Worm (Caenorhabditis elegans) whole organism, dauer: ENCODE data around the gene C05C12.6.
"Not testable (repeated sequence)": the region's sequence is repeated elsewhere in the genome, so short reads cannot be mapped to it uniquely, and the experiment has no call there.

Experiments used
- unc-62 ChIP-seq: sonication (generic microtip); optimal IDR thresholded peaks from 2 replicates; lab custom pipeline; 2017; ENCODE audit warnings: missing biosample characterization, missing genetic modification reagents, missing genetic modification characterization

C05C12.6 gene

DNA sequence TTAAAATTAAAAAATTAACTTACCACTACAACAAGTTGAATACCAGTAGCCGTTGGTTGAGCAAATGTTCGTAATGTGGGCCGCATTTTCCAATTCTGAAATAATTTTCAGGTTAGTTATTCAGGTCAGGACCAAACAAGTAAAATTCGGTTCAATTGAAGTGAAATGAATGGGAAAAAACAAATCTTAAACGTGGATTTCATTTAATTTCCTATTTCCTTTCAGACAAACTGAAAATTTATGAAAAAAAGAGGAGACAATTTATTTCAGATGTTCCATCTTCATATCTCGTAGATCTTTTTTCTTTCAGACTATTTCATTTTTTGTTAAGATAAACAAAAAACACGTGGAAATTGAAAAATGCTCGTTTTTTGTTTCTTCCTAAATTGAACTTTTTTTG lies at the start of gene C05C12.6:
Gene C05C12.6, minus strand, starts transcription at position 101 of the 400 bp plus-strand sequence.
- no peak for TF ChIP-seq unc-62 (GFP tag; lab: Kevin White, UChicago)

DNA sequence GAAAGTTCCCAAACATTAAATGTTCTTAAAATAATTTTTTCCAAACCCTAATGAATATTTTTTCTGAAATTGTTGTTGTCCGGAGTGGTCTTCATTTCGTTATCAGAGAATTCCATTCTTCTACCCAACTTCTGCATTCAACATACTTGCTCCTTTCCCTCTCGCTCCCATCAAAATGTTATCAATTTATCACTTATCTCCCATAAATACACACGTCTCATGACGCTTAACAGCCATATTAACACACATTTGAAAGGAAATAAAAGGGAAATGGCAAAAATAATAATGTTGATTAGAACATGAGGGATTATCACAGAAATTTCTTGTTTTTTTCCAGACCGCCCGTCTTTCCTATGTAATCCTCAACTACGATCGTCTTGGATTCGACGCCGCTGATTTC lies 47.7 kb upstream of the C05C12.6 start:
- TF ChIP-seq unc-62 (GFP tag; lab: Kevin White, UChicago) = no peak

DNA sequence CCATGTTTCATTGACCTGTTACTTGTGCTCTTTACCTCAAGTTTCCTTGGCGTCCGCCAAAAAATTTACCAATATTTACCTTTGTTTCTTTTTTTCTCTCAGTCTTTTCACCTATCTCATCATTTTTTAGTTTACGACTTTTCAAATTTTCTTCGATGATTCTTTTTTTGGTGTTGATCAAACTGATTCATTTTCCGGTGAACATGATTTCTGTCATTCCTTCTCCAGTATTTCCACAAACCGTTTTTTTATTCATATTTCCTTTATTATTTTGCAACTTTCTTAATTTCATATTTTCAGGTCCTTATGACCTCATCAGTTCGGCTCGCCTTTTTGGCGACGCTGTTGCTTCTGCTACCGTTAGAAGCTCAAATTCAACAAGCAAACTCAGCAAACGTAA lies 46.2 kb upstream of the C05C12.6 start, which contains the start of gene F54D1.6:
Gene F54D1.6, plus strand, starts transcription at position 301 of the 400 bp plus-strand sequence.
- no peak for TF ChIP-seq unc-62 (GFP tag; lab: Kevin White, UChicago)

DNA sequence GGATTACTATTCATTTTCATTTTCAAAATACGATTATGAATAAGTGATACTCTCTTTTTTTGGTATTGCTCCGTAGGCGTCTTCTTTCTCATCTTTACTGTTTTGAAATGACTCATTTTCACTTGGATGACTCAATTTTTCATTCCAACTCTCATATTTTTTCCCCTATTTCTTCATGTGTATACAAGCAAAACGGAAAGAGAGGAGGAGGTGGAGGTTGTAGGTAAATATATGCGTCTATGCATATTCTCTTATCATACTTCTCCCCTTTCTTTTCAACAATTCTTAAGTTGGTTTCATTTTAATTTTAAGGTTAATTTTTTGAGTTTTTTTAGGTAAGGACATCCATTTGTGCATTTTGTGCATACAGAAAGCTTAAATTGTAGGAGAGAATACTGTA lies 44.8 kb upstream of the C05C12.6 start:
- TF ChIP-seq unc-62 (GFP tag; lab: Kevin White, UChicago) = no peak

DNA sequence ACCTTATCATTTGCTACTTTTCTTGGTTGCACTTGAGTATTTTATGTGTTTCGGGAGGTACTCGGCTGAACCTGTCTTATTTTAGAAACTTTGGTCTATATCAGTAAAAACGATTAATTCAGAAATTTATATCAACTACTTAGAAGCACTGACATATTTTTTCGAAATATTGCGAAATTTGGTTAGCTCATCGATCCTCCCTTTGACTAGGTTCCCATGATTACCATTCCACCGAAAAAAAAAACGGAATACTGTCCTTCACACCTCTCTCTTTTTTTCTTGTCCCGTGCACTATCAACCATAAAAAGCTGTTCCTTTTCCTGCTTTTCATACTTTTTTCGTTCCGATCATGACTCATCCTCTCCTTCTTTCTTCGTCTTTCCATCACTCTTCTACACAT lies 44.0 kb upstream of the C05C12.6 start:
- no peak for TF ChIP-seq unc-62 (GFP tag; lab: Kevin White, UChicago)

DNA sequence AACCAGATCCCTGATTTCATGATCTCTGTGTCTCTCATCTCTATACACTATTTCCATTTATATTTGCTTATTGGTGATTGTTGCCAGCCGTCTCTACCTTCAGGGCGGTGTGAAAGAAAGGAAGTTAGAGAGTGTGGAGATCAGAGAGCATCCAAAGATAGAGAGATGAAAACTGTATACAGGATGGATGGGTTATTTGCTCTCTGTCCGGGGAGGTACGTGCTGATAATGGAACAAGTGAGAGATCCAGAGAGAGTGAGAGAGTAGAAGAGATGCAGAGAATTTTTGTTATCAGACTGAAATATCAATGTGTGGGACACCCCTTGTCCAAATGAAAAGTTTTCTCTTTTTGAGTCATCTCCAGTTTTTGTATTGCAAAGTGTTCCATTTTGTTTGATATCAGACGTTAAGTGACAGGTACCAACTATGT lies 42.8 kb upstream of the C05C12.6 start:
- no peak for TF ChIP-seq unc-62 (GFP tag; lab: Kevin White, UChicago)

DNA sequence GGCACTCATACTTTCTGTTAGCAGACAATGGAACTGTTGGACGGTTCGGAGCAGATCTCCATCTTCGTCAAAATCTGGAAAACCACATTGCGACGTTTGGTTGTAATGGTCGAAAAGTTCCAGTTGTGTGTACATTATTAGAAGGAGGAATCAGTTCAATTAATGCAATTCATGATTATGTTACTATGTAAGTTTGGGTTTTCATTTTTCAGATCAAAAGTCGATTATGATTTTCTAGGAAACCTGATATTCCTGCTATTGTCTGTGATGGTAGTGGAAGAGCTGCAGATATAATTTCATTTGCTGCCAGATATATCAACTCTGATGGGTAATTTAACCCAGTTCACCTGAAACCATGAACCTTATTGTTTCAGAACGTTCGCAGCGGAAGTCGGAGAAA lies 34.8 kb upstream of the C05C12.6 start:
- TF ChIP-seq unc-62 (GFP tag; lab: Kevin White, UChicago) = no peak

DNA sequence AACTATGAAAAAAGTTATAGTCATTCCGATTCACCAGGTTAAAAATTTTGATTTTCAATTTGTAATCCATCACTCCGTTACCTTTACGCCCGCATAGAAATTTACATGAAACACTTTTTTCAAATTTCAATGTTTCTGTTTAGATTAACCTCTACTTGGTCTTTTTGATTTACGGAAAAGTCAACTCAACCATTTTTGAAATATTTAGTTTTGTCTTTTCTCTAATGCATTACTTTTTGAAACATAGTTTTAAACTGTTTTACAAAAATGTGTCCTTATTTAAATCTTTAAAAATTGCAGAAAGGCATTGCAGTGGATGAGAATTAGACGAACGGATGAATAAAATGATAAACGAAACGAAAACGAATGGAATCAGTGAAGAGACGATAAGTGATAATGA lies 31.9 kb upstream of the C05C12.6 start, which contains the start of gene gtl-2:
Gene gtl-2, plus strand, starts transcription at position 301 of the 400 bp plus-strand sequence.
- TF ChIP-seq unc-62 (GFP tag; lab: Kevin White, UChicago) = no peak

DNA sequence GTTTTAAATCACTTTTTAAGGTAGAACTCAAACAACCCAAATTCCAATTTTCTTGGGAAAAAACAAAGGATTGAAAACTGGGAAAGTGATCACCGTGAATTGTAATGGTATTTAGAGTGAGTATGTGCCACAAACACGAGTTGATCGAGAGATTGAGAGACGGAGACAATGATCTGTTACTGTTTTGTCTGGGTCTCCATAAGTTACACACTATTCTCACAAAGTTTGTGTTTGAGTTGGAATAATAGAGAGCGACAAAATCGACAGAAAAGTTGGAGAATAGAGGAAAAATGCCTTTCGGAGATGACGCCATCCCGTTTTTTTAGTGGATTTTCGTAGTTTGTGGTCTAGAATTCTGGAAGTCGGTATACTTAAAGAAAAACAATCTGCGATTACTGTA lies 30.0 kb upstream of the C05C12.6 start, which contains the start of gene nhr-7:
Gene nhr-7, minus strand, starts transcription at position 101 of the 400 bp plus-strand sequence.
- no peak for TF ChIP-seq unc-62 (GFP tag; lab: Kevin White, UChicago)

DNA sequence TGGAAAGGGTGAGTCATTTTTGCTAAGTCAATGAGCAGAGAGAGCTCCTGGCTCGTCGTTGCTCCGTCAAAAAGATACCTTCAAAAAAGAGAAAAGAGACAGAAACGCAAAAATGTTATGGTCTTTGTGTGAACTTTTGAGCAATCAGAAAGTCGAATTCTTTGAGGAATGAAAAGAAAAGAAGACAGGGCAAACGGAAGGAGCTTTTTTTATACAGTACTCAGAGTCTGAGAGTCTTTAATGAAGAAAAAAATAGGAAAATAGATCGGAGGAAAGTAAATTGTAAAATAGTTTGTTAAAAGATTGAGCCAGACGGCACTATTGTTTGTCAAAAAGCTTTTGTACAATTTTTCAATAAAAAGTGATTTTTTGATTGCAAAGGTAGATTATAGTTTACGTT lies 28.2 kb upstream of the C05C12.6 start:
- no peak for TF ChIP-seq unc-62 (GFP tag; lab: Kevin White, UChicago)

DNA sequence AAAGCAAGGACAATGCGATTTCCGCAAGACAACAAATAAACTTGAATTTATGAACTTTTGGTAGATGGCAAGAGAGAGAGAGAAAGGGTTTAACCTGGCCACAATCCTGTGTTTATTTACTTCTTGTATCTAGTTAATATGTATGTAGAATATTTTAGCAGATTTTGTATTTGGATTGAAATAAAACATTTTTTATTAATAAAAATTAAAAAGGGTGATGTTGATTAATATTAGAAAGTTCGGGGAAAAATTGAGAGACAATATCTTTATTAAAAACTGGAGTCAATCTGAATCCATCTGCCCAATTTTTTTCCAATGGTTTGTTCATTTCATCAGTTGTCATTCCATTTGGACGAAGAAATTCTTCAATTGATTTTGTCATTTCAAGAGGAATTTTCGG lies 24.8 kb upstream of the C05C12.6 start, which contains the start of gene col-127:
Gene col-127, minus strand, starts transcription at position 101 of the 400 bp plus-strand sequence.
- TF ChIP-seq unc-62 (GFP tag; lab: Kevin White, UChicago) = no peak

DNA sequence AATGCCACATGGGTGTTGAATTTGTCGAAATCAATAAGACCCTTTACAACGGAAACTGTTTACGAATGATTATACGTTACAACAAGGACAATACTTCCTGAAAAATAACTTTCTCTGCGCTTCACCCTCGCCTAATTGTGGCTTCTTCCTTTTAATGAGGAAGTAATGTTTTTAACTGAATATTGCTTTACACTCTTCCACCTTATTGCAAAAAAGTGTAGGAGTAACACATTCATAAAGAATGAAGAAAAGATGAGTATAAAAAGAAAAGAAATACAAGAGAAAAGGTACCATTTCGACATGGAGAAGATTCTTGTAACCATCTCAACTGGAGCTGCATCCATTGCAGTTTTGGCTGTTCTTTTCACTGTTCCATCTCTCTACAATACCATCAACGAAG lies 21.8 kb upstream of the C05C12.6 start, which contains the start of gene col-126:
Gene col-126, plus strand, starts transcription at position 301 of the 400 bp plus-strand sequence.
- TF ChIP-seq unc-62 (GFP tag; lab: Kevin White, UChicago) = not testable (repeated sequence)

DNA sequence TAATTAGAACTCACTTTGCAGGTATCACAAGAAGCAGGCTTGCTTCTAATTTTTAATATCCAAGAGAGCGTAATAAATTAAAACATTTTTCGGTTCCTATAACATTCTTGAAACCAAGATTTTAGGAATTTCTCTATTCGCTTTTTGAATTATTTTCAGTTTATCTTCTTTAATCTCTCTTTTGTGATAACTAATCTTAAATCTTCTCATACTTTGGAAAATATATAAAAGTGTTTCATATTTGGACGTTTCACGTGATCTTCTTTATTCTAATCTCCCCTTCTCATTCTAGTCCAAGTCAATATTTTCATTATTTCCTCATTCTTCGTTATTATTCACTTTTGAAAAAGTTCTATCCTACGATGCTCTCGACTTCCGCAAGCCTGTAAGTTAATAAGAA lies 20.3 kb upstream of the C05C12.6 start, which contains the start of gene F54D1.1:
Gene F54D1.1, plus strand, starts transcription at position 301 of the 400 bp plus-strand sequence.
- no peak for TF ChIP-seq unc-62 (GFP tag; lab: Kevin White, UChicago)

DNA sequence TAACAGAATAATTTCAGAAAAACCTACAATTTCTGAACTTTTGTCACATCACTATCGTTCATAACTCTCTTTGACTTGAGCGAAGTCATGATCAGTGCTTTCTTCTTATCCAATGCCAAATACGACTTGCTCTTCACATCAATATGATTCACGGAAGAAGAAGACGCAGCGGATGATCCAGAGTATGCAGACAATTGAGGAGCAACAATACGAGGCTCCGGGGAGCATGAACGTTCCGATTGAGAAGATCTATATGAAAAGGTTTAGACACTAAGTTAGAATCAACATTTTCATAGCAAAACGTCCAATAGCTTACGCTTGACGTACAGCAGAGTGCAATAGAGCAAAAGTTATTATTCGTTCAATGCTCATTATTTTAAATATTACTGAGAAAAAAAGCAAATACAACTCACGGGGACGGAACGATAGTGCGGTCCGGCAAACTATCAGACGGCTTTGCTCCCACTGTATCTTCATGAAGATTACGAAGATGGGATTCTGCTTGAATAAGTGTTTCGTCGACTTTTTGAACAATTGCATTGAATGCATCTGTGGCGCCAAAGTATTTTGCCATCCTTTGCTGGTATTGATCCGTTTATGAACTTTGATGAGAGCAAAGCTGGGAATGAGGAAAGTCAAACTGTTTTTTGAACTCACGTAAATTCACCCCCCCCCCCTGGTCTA lies 19.4 kb upstream of the C05C12.6 start, which contains the start of gene C05C12.5:
Gene C05C12.5, minus strand, starts transcription at position 642 of the 684 bp plus-strand sequence.
- no peak for TF ChIP-seq unc-62 (GFP tag; lab: Kevin White, UChicago)

DNA sequence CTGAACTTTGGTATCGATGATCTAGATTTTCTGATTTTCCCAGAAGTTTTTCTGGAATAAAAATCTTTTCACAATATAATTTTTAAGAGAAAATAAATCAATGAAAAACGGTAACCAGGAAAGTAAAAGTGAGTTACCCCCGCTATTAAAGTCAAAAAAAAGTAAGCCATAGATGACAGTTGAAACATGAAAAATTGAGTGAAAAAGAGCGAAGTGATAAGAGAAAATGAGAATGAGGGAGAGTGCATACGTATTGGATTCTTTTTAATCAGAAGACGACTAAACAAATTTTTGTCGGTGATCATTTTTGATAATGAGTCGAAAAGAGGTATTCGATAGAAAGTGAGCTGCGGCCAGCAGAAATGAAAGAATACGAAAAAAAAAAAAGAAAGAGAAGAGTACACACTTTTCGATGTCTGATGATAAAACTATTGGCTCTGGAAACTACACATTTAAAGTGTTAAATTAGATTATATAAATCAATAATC lies 18.3 kb upstream of the C05C12.6 start, which contains the start of gene gtl-1:
Gene gtl-1, minus strand, starts transcription at position 51 of the 488 bp plus-strand sequence.
- TF ChIP-seq unc-62 (GFP tag; lab: Kevin White, UChicago) = no peak

DNA sequence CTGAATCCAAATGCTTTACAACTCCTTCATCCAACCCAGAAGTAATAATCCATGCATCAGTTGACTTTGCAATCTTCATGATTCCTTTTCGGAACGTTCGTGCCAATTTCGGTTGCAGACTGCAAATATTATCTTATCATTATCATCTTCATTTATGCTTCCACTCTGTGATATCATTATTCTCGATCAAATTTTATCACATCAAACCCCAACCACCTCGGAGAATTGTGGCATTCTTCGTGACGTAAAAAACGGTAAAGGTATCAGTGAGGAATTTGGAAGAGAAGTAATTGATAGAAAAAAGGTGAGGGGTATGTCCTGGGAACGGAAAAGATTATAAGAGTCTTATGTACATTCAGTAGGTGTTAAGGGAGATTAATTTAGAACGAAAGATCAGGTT lies 16.2 kb upstream of the C05C12.6 start:
- TF ChIP-seq unc-62 (GFP tag; lab: Kevin White, UChicago) = no peak
